Fruit fly (Drosophila melanogaster) whole organism, embryonic: ENCODE results near the gene Ada1-2.

Experiments
- Awh ChIP-seq: fragments of 200-800 bp; sonication (Bioruptor generic); IDR thresholded peaks from 2 replicates; pipeline ENCODE4, ENCODE4 v1.3.6; 2022; ENCODE audit warnings: missing biosample characterization, missing genetic modification characterization
- BtbVII ChIP-seq: fragments of 200-800 bp; sonication (Bioruptor generic); optimal IDR thresholded peaks from 3 replicates; lab custom pipeline; 2017; ENCODE audit warnings: missing biosample characterization, mild to moderate bottlenecking, missing genetic modification characterization
- CG11456 ChIP-seq: fragments of 200-800 bp; sonication (Bioruptor generic); IDR thresholded peaks from 3 replicates; pipeline ENCODE4 v1.3.6; 2022; ENCODE audit warnings: missing biosample characterization, missing genetic modification characterization
- CG11560 ChIP-seq: fragments of 200-800 bp; sonication (Bioruptor generic); IDR thresholded peaks from 3 replicates; pipeline ENCODE4 v1.3.6; 2022; ENCODE audit warnings: missing biosample characterization, missing genetic modification characterization
- CG12236 ChIP-seq: fragments of 200-800 bp; sonication (Bioruptor generic); optimal IDR thresholded peaks from 2 replicates; lab custom pipeline; 2016; ENCODE audit warnings: missing biosample characterization, missing genetic modification characterization
- CG12659 ChIP-seq: fragments of 200-800 bp; sonication (Bioruptor generic); optimal IDR thresholded peaks from 3 replicates; lab custom pipeline; 2017; ENCODE audit warnings: mild to moderate bottlenecking, missing biosample characterization, missing genetic modification reagents, missing genetic modification characterization
- CG15601 ChIP-seq: fragments of 200-800 bp; sonication (Bioruptor generic); optimal IDR thresholded peaks from 3 replicates; lab custom pipeline; 2019; ENCODE audit warnings: missing biosample characterization, mild to moderate bottlenecking, missing genetic modification characterization, moderate library complexity
- CG17612 ChIP-seq: fragments of 200-800 bp; sonication (Bioruptor generic); IDR thresholded peaks from 2 replicates; pipeline ENCODE4 v1.3.6; 2022; ENCODE audit warnings: missing biosample characterization, missing genetic modification characterization
- CG31388 ChIP-seq: fragments of 200-800 bp; sonication (Bioruptor generic); optimal IDR thresholded peaks from 2 replicates; lab custom pipeline; 2016; ENCODE audit warnings: missing biosample characterization, missing genetic modification characterization
- CG32772 ChIP-seq: fragments of 200-800 bp; sonication (Bioruptor generic); IDR thresholded peaks from 2 replicates; pipeline ENCODE4 v1.3.6; 2022; ENCODE audit warnings: missing biosample characterization, missing genetic modification characterization
- CG4730 ChIP-seq: fragments of 200-800 bp; sonication (Bioruptor generic); IDR thresholded peaks from 2 replicates; pipeline ENCODE4 v1.3.6; 2022; ENCODE audit warnings: missing biosample characterization, missing genetic modification characterization
- CG6272 ChIP-seq: fragments of 200-800 bp; sonication (Bioruptor generic); IDR thresholded peaks from 2 replicates; pipeline ENCODE4 v1.3.6; 2022; ENCODE audit warnings: missing biosample characterization, missing genetic modification characterization
- CG6854 ChIP-seq: fragments of 200-800 bp; sonication (Bioruptor generic); optimal IDR thresholded peaks from 3 replicates; lab custom pipeline; 2017; ENCODE audit warnings: missing biosample characterization, mild to moderate bottlenecking, missing genetic modification characterization
- CG7839 ChIP-seq: fragments of 200-800 bp; sonication (Bioruptor generic); optimal IDR thresholded peaks from 3 replicates; lab custom pipeline; 2018; ENCODE audit warnings: missing biosample characterization, mild to moderate bottlenecking, missing genetic modification characterization, moderate library complexity
- CG8290 ChIP-seq, 3 experiments: fragments of 200-800 bp; sonication (Bioruptor generic); optimal IDR thresholded peaks; 2 replicates each; lab custom pipeline; 2016 to 2019; ENCODE audit warnings: missing biosample characterization in 3 of 3, missing genetic modification characterization in 3 of 3, mild to moderate bottlenecking in 2 of 3, moderate library complexity in 1 of 3
- CHES-1-like ChIP-seq: fragments of 200-800 bp; sonication (Bioruptor generic); optimal IDR thresholded peaks from 2 replicates; lab custom pipeline; 2016; ENCODE audit warnings: missing biosample characterization, missing genetic modification characterization
- CkIIα-i1 ChIP-seq: fragments of 200-800 bp; sonication (Bioruptor generic); IDR thresholded peaks from 2 replicates; pipeline ENCODE4 v1.3.6; 2022; ENCODE audit warnings: missing biosample characterization, missing genetic modification characterization
- D19B ChIP-seq: fragments of 200-800 bp; sonication (Bioruptor generic); optimal IDR thresholded peaks from 2 replicates; lab custom pipeline; 2017; ENCODE audit warnings: missing biosample characterization, mild to moderate bottlenecking, missing genetic modification characterization
- Dbx ChIP-seq: fragments of 200-800 bp; sonication (Bioruptor generic); IDR thresholded peaks from 3 replicates; pipeline ENCODE4 v1.3.6; 2022; ENCODE audit warnings: missing biosample characterization, missing genetic modification characterization
- Dip3 ChIP-seq: fragments of 200-800 bp; sonication (Bioruptor generic); optimal IDR thresholded peaks from 3 replicates; lab custom pipeline; 2016; ENCODE audit warnings: missing biosample characterization, missing genetic modification characterization
- Ets65A ChIP-seq: fragments of 200-800 bp; sonication (Bioruptor generic); peaks from one replicate; lab custom pipeline; 2016; ENCODE audit warnings: missing biosample characterization, missing genetic modification characterization
- Gsc ChIP-seq: fragments of 200-800 bp; sonication (Bioruptor generic); IDR thresholded peaks from 2 replicates; pipeline ENCODE4 v1.3.6; 2022; ENCODE audit warnings: missing biosample characterization, missing genetic modification characterization
- Gug ChIP-seq: fragments of 200-800 bp; sonication (Bioruptor generic); IDR thresholded peaks from 4 replicates; pipeline ENCODE4 v1.3.6; 2022; ENCODE audit warnings: missing biosample characterization, missing genetic modification characterization
- Jarid2 ChIP-seq: fragments of 200-800 bp; sonication (Bioruptor generic); optimal IDR thresholded peaks from 3 replicates; lab custom pipeline; 2017; ENCODE audit warnings: mild to moderate bottlenecking, missing biosample characterization, missing genetic modification reagents, missing genetic modification characterization
- Med ChIP-seq: fragments of 200-800 bp; sonication (Bioruptor generic); peaks from one replicate; lab custom pipeline; 2016; ENCODE audit warnings: missing biosample characterization, missing genetic modification characterization, mild to moderate bottlenecking, inconsistent platforms, moderate library complexity
- Myb ChIP-seq: fragments of 200-800 bp; sonication (Bioruptor generic); optimal IDR thresholded peaks from 2 replicates; lab custom pipeline; 2016; ENCODE audit warnings: missing biosample characterization, missing genetic modification characterization
- Neu2 ChIP-seq: fragments of 200-800 bp; sonication (Bioruptor generic); optimal IDR thresholded peaks from 3 replicates; lab custom pipeline; 2016; ENCODE audit warnings: missing biosample characterization, missing genetic modification characterization, borderline replicate concordance
- Optix ChIP-seq: fragments of 200-800 bp; sonication (Bioruptor generic); IDR thresholded peaks from 3 replicates; pipeline ENCODE4 v1.3.6; 2022; ENCODE audit warnings: missing biosample characterization, missing genetic modification characterization
- Pdp1 ChIP-seq, 2 experiments: fragments of 200-800 bp; sonication (Bioruptor generic); optimal IDR thresholded peaks; 3 replicates each; lab custom pipeline; 2016; ENCODE audit warnings: missing biosample characterization in 2 of 2, missing genetic modification characterization in 2 of 2, mild to moderate bottlenecking in 1 of 2, moderate library complexity in 1 of 2
- Rfx ChIP-seq: fragments of 200-800 bp; sonication (Bioruptor generic); IDR thresholded peaks from 2 replicates; pipeline ENCODE4 v1.3.6; 2022; ENCODE audit warnings: missing biosample characterization, missing genetic modification characterization
- TFAM ChIP-seq: fragments of 200-800 bp; sonication (Bioruptor generic); optimal IDR thresholded peaks from 2 replicates; lab custom pipeline; 2017; ENCODE audit warnings: missing biosample characterization, missing genetic modification characterization, inconsistent platforms
- ara ChIP-seq: fragments of 200-800 bp; sonication (Bioruptor generic); IDR thresholded peaks from 2 replicates; pipeline ENCODE4 v1.3.6; 2022; ENCODE audit warnings: missing biosample characterization, missing genetic modification characterization
- chinmo ChIP-seq: fragments of 200-800 bp; sonication (Bioruptor generic); IDR thresholded peaks from 4 replicates; pipeline ENCODE4 v1.3.6; 2022; ENCODE audit warnings: missing biosample characterization, missing genetic modification characterization; ENCODE audit not compliant: partially characterized antibody
- crol ChIP-seq: fragments of 200-800 bp; sonication (Bioruptor generic); IDR thresholded peaks from 2 replicates; pipeline ENCODE4 v1.3.6; 2022; ENCODE audit warnings: missing biosample characterization, missing genetic modification characterization
- dati ChIP-seq: fragments of 200-800 bp; sonication (Bioruptor generic); IDR thresholded peaks from 2 replicates; pipeline ENCODE4 v1.3.6; 2022; ENCODE audit warnings: missing biosample characterization, missing genetic modification characterization
- hbn ChIP-seq: fragments of 200-800 bp; sonication (Bioruptor generic); IDR thresholded peaks from 2 replicates; pipeline ENCODE4 v1.3.6; 2022; ENCODE audit warnings: missing biosample characterization, missing genetic modification characterization; ENCODE audit not compliant: partially characterized antibody
- kni ChIP-seq: fragments of 200-800 bp; sonication (Bioruptor generic); optimal IDR thresholded peaks from 3 replicates; lab custom pipeline; 2017; ENCODE audit warnings: mild to moderate bottlenecking, missing biosample characterization, missing genetic modification reagents, missing genetic modification characterization
- lmd ChIP-seq: fragments of 200-800 bp; sonication (Bioruptor generic); IDR thresholded peaks from 2 replicates; pipeline ENCODE4 v1.3.6; 2022; ENCODE audit warnings: missing biosample characterization, missing genetic modification characterization
- org-1 ChIP-seq: fragments of 200-800 bp; sonication (Bioruptor generic); optimal IDR thresholded peaks from 2 replicates; lab custom pipeline; 2017; ENCODE audit warnings: missing biosample characterization, missing genetic modification characterization
- phol ChIP-seq: fragments of 200-800 bp; sonication (Bioruptor generic); optimal IDR thresholded peaks from 3 replicates; lab custom pipeline; 2018; ENCODE audit warnings: missing biosample characterization, mild to moderate bottlenecking, missing genetic modification characterization, moderate library complexity
- sd ChIP-seq: fragments of 200-800 bp; sonication (Bioruptor generic); optimal IDR thresholded peaks from 3 replicates; lab custom pipeline; 2018; ENCODE audit warnings: missing biosample characterization, mild to moderate bottlenecking, missing genetic modification characterization, moderate library complexity
- sens ChIP-seq: fragments of 200-800 bp; sonication (Bioruptor generic); peaks from one replicate; lab custom pipeline; 2016; ENCODE audit warnings: missing biosample characterization, missing genetic modification characterization
- slp2 ChIP-seq: fragments of 200-800 bp; sonication (Bioruptor generic); optimal IDR thresholded peaks from 2 replicates; lab custom pipeline; 2016; ENCODE audit warnings: missing biosample characterization, missing genetic modification characterization
- tna ChIP-seq: fragments of 200-800 bp; sonication (Bioruptor generic); IDR thresholded peaks from 2 replicates; pipeline ENCODE4 v1.3.6; 2022; ENCODE audit warnings: missing biosample characterization, missing genetic modification characterization; ENCODE audit not compliant: partially characterized antibody

Ada1-2 gene

DNA sequence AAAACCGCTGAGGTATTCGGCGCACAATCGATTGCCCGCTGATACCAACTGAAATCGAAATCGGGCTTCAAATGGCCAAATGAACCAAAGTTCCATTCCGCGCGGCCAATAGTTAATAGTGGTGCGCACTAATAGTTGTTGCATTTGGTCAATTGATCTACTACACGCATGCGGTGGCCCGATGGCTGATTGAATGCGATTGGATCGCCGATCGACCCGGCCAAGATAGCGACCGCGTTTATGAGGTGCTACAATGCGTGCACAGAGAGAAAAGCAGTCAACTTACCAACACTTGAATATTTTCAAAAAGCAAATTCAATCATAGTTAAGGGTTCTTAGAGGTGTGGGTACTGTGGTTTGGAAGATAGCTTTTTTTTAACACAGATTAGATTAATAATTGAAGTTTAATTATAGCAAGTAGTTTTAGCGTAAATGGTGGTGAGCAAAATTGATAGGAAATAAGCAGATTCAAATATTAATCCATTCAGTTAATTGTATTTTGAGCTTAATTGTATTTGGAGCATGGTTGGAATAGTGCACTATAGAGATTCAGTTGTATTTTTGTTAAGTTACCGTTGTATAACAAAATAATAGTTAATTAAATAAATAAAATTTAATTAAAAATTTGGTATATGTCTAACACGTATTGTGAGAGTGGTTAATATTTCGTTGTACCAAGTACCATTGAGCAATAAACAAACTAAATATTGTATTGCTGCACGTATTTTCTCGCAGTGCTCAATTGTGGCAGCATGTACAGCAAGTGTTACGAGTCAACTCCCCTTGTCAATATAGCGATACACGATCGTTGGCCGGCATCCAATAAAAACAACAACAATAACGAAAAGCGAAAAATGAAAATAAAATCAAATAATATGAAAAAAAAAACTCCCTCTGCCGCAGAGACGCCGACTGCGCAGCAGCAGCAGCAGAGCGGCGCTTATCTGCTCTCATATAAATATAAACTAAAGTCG is 34.0 kb downstream of the Ada1-2 start (continued):
- TF ChIP-seq dati (GFP tag; lab: Robert Waterston, UW) (peak; percentile 13; the same call in 1 of the 2 replicates), CG12659 (GFP tag; lab: Kevin White, UChicago) (peak; percentile 68), lmd (GFP tag; lab: Robert Waterston, UW) (peak; percentile 62), CG31388 (GFP tag; lab: Kevin White, UChicago) (no peak), CG4730 (GFP tag; lab: Robert Waterston, UW) (peak; percentile 51), CG12236 (GFP tag; lab: Kevin White, UChicago) (no peak), TFAM (no peak), CG17612 (GFP tag; lab: Robert Waterston, UW) (peak; percentile 23; the same call in 1 of the 2 replicates), phol (peak; percentile 66), CG6854 (no peak), Myb (GFP tag; lab: Kevin White, UChicago) (peak; percentile 23), tna (GFP tag; lab: Robert Waterston, UW) (no peak)
- TF ChIP-seq, all 482 proteins: peak for 260

- TF ChIP-seq Optix (GFP tag; lab: Robert Waterston, UW) = 0 out of 3 replicates have a peak, but pooled peaks have one; percentile 19
- TF ChIP-seq CkIIα-i1 (GFP tag; lab: Robert Waterston, UW) = no peak
- TF ChIP-seq Med (GFP tag; lab: Kevin White, UChicago) = peak; percentile 42
- peak; percentile 64 for TF ChIP-seq Ets65A (GFP tag; lab: Kevin White, UChicago)
- TF ChIP-seq ara (GFP tag; lab: Robert Waterston, UW) = 0 out of 2 replicates have a peak, but pooled peaks have one; percentile 5
- TF ChIP-seq Jarid2 (GFP tag; lab: Kevin White, UChicago) = peak; percentile 23
These were observed 34.7 kb downstream of the Ada1-2 start, which contains the start of gene dmGlut for dm6 chr2L:12027435-12027834. dmGlut (plus strand) TSS chr2L:12027438.

DNA sequence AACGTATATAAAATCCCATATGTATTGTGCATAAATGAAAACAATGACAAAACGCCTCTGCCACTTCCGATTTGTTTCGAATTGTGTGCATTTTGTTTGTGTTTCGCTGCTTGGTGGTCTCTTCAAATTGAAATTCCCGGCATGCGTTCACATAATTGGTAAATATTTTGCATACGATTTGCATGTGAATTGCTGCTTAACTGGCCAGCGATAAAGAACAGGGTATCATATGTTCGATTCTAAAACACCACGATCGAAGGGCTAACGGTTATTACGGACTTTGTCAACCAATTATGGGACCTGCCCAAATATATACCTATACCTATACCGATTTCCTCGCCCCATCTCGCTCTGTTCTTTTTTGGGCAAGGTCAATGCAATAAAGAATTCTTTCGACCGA is 35.4 kb downstream of the Ada1-2 start:
- TF ChIP-seq org-1 (GFP tag; lab: Kevin White, UChicago) (no peak), D19B (peak; percentile 46), Dip3 (GFP tag; lab: Kevin White, UChicago) (no peak), sens (peak; percentile 24), sd (tag; lab: Kevin White, UChicago) (peak; percentile 50), CG15601 (tag; lab: Kevin White, UChicago) (no peak), Gsc (GFP tag; lab: Robert Waterston, UW) (no peak), kni (GFP tag; lab: Kevin White, UChicago) (peak; percentile 51), Awh (no peak), Med (GFP tag; lab: Kevin White, UChicago) (peak; percentile 63), CG11456 (GFP tag; lab: Robert Waterston, UW) (0 out of 3 replicates have a peak, but pooled peaks have one; percentile 21), chinmo (GFP tag; lab: Robert Waterston, UW) (0 out of 4 replicates have a peak, but pooled peaks have one; percentile 34), CG32772 (no peak), CG7839 (tag; lab: Kevin White, UChicago) (no peak)

dm6 chr2L:12028808-12029207 is 36.1 kb downstream of the Ada1-2 start:
- peak in 1 of 2 experiments; percentile 43 for TF ChIP-seq Pdp1 (GFP tag; optimal IDR thresholded peaks at IDR 0.05; lab: Kevin White, UChicago)
- no peak for TF ChIP-seq CHES-1-like (GFP tag; lab: Kevin White, UChicago)
- no peak for TF ChIP-seq Gug (GFP tag; lab: Robert Waterston, UW)
- no peak for TF ChIP-seq ara (GFP tag; lab: Robert Waterston, UW)
- TF ChIP-seq slp2 = no peak
- TF ChIP-seq CG8290 (GFP tag; optimal IDR thresholded peaks at IDR 0.05; lab: Kevin White, UChicago) = no peak
- TF ChIP-seq CG8290 (tag; optimal IDR thresholded peaks at IDR 0.05; lab: Kevin White, UChicago) = peak in 1 of 2 experiments; percentile 14
- no peak; the same call in 1 of the 2 replicates for TF ChIP-seq Rfx (GFP tag; lab: Robert Waterston, UW)
- TF ChIP-seq Neu2 (GFP tag; lab: Kevin White, UChicago) = peak; percentile 30
- no peak for TF ChIP-seq BtbVII (GFP tag; lab: Kevin White, UChicago)
- no peak for TF ChIP-seq hbn (GFP tag; lab: Robert Waterston, UW)
- no peak for TF ChIP-seq Dbx (GFP tag; lab: Robert Waterston, UW)
- TF ChIP-seq crol (GFP tag; lab: Robert Waterston, UW) = 0 out of 2 replicates have a peak, but pooled peaks have one; percentile 22
- TF ChIP-seq CG11560 (tag; lab: Robert Waterston, UW) = no peak
- TF ChIP-seq CG6272 (GFP tag; lab: Robert Waterston, UW) = no peak
